Worm (Caenorhabditis elegans) whole organism, early embryonic: ENCODE results near the gene sdz-37.

Experiments
- ama-1 ChIP-seq: fragments of 150-350 bp; optimal IDR thresholded peaks from 2 replicates; lab custom pipeline; 2014
- ceh-36 ChIP-seq: sonication (generic microtip); optimal IDR thresholded peaks from 2 replicates; lab custom pipeline; 2016; ENCODE audit warnings: missing genetic modification characterization, inconsistent platforms, missing compliant biosample characterization
- tra-4 ChIP-seq: sonication (generic microtip); optimal IDR thresholded peaks from 2 replicates; lab custom pipeline; 2017; ENCODE audit warnings: missing genetic modification characterization, missing compliant biosample characterization

ce11 chrII:10509746-10510145, 45.1 kb downstream of the sdz-37 start, which contains the start of gene F59B10.2:
- TF ChIP-seq tra-4 (tag; lab: Kevin White, UChicago) (no peak), ceh-36 (tag; lab: Kevin White, UChicago) (no peak), ama-1 (no peak)
